Worm (Caenorhabditis elegans) whole organism, L4 larva: ENCODE measurements around the gene adal-1.

ENCODE experiments used
- F37D6.2 ChIP-seq: sonication (generic microtip); optimal IDR thresholded peaks from 2 replicates; lab custom pipeline; 2016; ENCODE audit warnings: mild to moderate bottlenecking, missing genetic modification characterization, missing compliant biosample characterization
- F44E2.7 ChIP-seq: fragments of 200-800 bp; sonication (Bioruptor generic); IDR thresholded peaks from 2 replicates; pipeline ENCODE4 v2.1.2; 2022; ENCODE audit warnings: missing genetic modification characterization, missing compliant biosample characterization
- F49E8.2 ChIP-seq: sonication (generic microtip); optimal IDR thresholded peaks from 2 replicates; lab custom pipeline; 2016; ENCODE audit warnings: missing compliant biosample characterization, mild to moderate bottlenecking, missing genetic modification characterization, borderline replicate concordance
- T26A8.4 ChIP-seq: fragments of 200-800 bp; sonication (Bioruptor generic); IDR thresholded peaks from 2 replicates; pipeline ENCODE4 v1.3.6; 2022; ENCODE audit warnings: missing genetic modification characterization, missing compliant biosample characterization
- Y105C5A.15 ChIP-seq: fragments of 200-800 bp; sonication (Bioruptor generic); IDR thresholded peaks from 2 replicates; pipeline ENCODE4 v1.3.6; 2022; ENCODE audit warnings: missing genetic modification characterization, missing compliant biosample characterization
- Y48G9A.11 ChIP-seq: fragments of 200-800 bp; sonication (Bioruptor generic); IDR thresholded peaks from 2 replicates; pipeline ENCODE4 v1.3.6; 2022; ENCODE audit warnings: missing genetic modification reagents, missing genetic modification characterization, missing compliant biosample characterization
- Y5F2A.4 ChIP-seq: fragments of 200-800 bp; sonication (Bioruptor generic); optimal IDR thresholded peaks from 2 replicates; lab custom pipeline; 2018; ENCODE audit warnings: mild to moderate bottlenecking, missing genetic modification characterization, missing compliant biosample characterization
- Y75B8A.6 ChIP-seq: fragments of 200-800 bp; sonication (Bioruptor generic); IDR thresholded peaks from 2 replicates; pipeline ENCODE4 v1.3.6; 2022; ENCODE audit warnings: missing genetic modification reagents, missing genetic modification characterization, missing compliant biosample characterization
- aha-1 ChIP-seq: fragments of 150-350 bp; peaks from one replicate; lab custom pipeline; 2014; ENCODE audit warnings: missing biosample characterization, missing genetic modification characterization
- aly-2 ChIP-seq: sonication (generic microtip); optimal IDR thresholded peaks from 2 replicates; lab custom pipeline; 2018; ENCODE audit warnings: missing biosample characterization, missing genetic modification characterization
- attf-4 ChIP-seq: sonication (generic microtip); optimal IDR thresholded peaks from 3 replicates; lab custom pipeline; 2017; ENCODE audit warnings: missing biosample characterization, missing genetic modification characterization
- ceh-20 ChIP-seq: fragments of 200-800 bp; sonication (Bioruptor generic); IDR thresholded peaks from 2 replicates; pipeline ENCODE4 v1.3.6; 2022; ENCODE audit warnings: missing genetic modification reagents, missing genetic modification characterization, missing compliant biosample characterization
- ceh-32 ChIP-seq: sonication (generic microtip); optimal IDR thresholded peaks from 2 replicates; lab custom pipeline; 2016; ENCODE audit warnings: mild to moderate bottlenecking, missing genetic modification characterization, missing compliant biosample characterization; ENCODE audit not compliant: poor library complexity
- ceh-82 ChIP-seq: sonication (generic microtip); optimal IDR thresholded peaks from 2 replicates; lab custom pipeline; 2017; ENCODE audit warnings: missing biosample characterization, missing genetic modification characterization
- ces-1 ChIP-seq: fragments of 150-350 bp; sonication (generic microtip); optimal IDR thresholded peaks from 4 replicates; lab custom pipeline; 2014; ENCODE audit warnings: missing biosample characterization, missing genetic modification reagents, missing genetic modification characterization
- ctbp-1 ChIP-seq: fragments of 200-800 bp; sonication (Bioruptor generic); IDR thresholded peaks from 2 replicates; pipeline ENCODE4 v1.3.6; 2022; ENCODE audit warnings: missing genetic modification reagents, missing genetic modification characterization, missing compliant biosample characterization
- daf-12 ChIP-seq: fragments of 150-350 bp; optimal IDR thresholded peaks from 2 replicates; lab custom pipeline; 2014; ENCODE audit warnings: missing biosample characterization, missing genetic modification reagents, missing genetic modification characterization
- daf-8 ChIP-seq: fragments of 200-800 bp; sonication (Bioruptor generic); IDR thresholded peaks from 2 replicates; pipeline ENCODE4 v1.3.6; 2022; ENCODE audit warnings: missing genetic modification characterization, missing compliant biosample characterization
- dmd-9 ChIP-seq: fragments of 200-800 bp; sonication (Bioruptor generic); IDR thresholded peaks from 2 replicates; pipeline ENCODE4 v1.3.6; 2022; ENCODE audit warnings: missing genetic modification reagents, missing genetic modification characterization, missing compliant biosample characterization
- dpl-1 ChIP-seq: fragments of 150-350 bp; optimal IDR thresholded peaks from 2 replicates; lab custom pipeline; 2014; ENCODE audit warnings: missing biosample characterization, missing genetic modification reagents, missing genetic modification characterization
- duxl-1 ChIP-seq: sonication (generic microtip); optimal IDR thresholded peaks from 2 replicates; lab custom pipeline; 2016; ENCODE audit warnings: mild to moderate bottlenecking, missing genetic modification characterization, moderate library complexity, missing compliant biosample characterization; ENCODE audit not compliant: poor library complexity
- fkh-10 ChIP-seq: fragments of 150-350 bp; optimal IDR thresholded peaks from 2 replicates; lab custom pipeline; 2014; ENCODE audit warnings: missing biosample characterization, missing genetic modification reagents, missing genetic modification characterization
- gei-8 ChIP-seq: fragments of 200-800 bp; sonication (Bioruptor generic); optimal IDR thresholded peaks from 2 replicates; lab custom pipeline; 2018; ENCODE audit warnings: mild to moderate bottlenecking, missing genetic modification characterization, missing compliant biosample characterization
- hlh-11 ChIP-seq: fragments of 200-800 bp; sonication (Bioruptor generic); optimal IDR thresholded peaks from 2 replicates; lab custom pipeline; 2018; ENCODE audit warnings: mild to moderate bottlenecking, missing genetic modification characterization, missing compliant biosample characterization
- hlh-30 ChIP-seq: sonication (generic microtip); optimal IDR thresholded peaks from 2 replicates; lab custom pipeline; 2017; ENCODE audit warnings: antibody characterized with exemption, mild to moderate bottlenecking, missing genetic modification characterization, missing compliant biosample characterization; ENCODE audit not compliant: insufficient read depth
- hmg-1.1 ChIP-seq: fragments of 200-800 bp; sonication (Bioruptor generic); IDR thresholded peaks from 2 replicates; pipeline ENCODE4 v1.3.6; 2022; ENCODE audit warnings: missing genetic modification reagents, missing genetic modification characterization, missing compliant biosample characterization
- lim-7 ChIP-seq: fragments of 200-800 bp; sonication (Bioruptor generic); IDR thresholded peaks from 2 replicates; pipeline ENCODE4 v1.3.6; 2022; ENCODE audit warnings: missing genetic modification characterization, missing compliant biosample characterization
- lin-15B ChIP-seq: fragments of 150-350 bp; sonication (generic microtip); optimal IDR thresholded peaks from 3 replicates; lab custom pipeline; 2014; ENCODE audit warnings: missing biosample characterization, missing genetic modification characterization
- madf-9 ChIP-seq: fragments of 200-800 bp; sonication (Bioruptor generic); conservative IDR thresholded peaks from 2 replicates; pipeline ENCODE4 v1.3.6; 2022; ENCODE audit warnings: missing genetic modification reagents, missing genetic modification characterization, missing compliant biosample characterization
- mdl-1 ChIP-seq, 2 experiments: fragments of 150-350 bp in 1 of 2; sonication (generic microtip) in 1 of 2; optimal IDR thresholded peaks; 2 replicates each; lab custom pipeline; 2014 to 2017; ENCODE audit warnings: missing biosample characterization in 2 of 2, missing genetic modification characterization in 2 of 2
- mdt-29 ChIP-seq: fragments of 200-800 bp; sonication (Bioruptor generic); IDR thresholded peaks from 2 replicates; pipeline ENCODE4 v1.3.6; 2022; ENCODE audit warnings: missing genetic modification reagents, missing genetic modification characterization, missing compliant biosample characterization
- mep-1 ChIP-seq: fragments of 150-350 bp; sonication (generic microtip); optimal IDR thresholded peaks from 3 replicates; lab custom pipeline; 2014; ENCODE audit warnings: missing biosample characterization, missing genetic modification characterization
- nhr-10 ChIP-seq: fragments of 150-350 bp; optimal IDR thresholded peaks from 2 replicates; lab custom pipeline; 2014; ENCODE audit warnings: missing biosample characterization, missing genetic modification characterization
- nhr-102 ChIP-seq: sonication (generic microtip); optimal IDR thresholded peaks from 2 replicates; lab custom pipeline; 2016; ENCODE audit warnings: mild to moderate bottlenecking, missing genetic modification characterization, moderate library complexity, missing compliant biosample characterization
- nhr-11 ChIP-seq: fragments of 150-350 bp; optimal IDR thresholded peaks from 2 replicates; lab custom pipeline; 2014; ENCODE audit warnings: missing biosample characterization, missing genetic modification characterization
- nhr-237 ChIP-seq: sonication (generic microtip); optimal IDR thresholded peaks from 2 replicates; lab custom pipeline; 2017; ENCODE audit warnings: missing biosample characterization, missing genetic modification characterization
- nhr-76 ChIP-seq: fragments of 150-350 bp; optimal IDR thresholded peaks from 2 replicates; lab custom pipeline; 2014; ENCODE audit warnings: missing biosample characterization, missing genetic modification characterization
- php-3 ChIP-seq: fragments of 200-800 bp; sonication (Bioruptor generic); IDR thresholded peaks from 2 replicates; pipeline ENCODE4 v1.3.6; 2022; ENCODE audit warnings: missing genetic modification reagents, missing genetic modification characterization, missing compliant biosample characterization
- pqm-1 ChIP-seq: sonication (generic microtip); optimal IDR thresholded peaks from 2 replicates; lab custom pipeline; 2017; ENCODE audit warnings: missing biosample characterization, missing genetic modification characterization
- rbr-2 ChIP-seq: sonication (generic microtip); optimal IDR thresholded peaks from 2 replicates; lab custom pipeline; 2016; ENCODE audit warnings: missing genotype, missing genetic modification characterization, missing compliant biosample characterization
- saeg-2 ChIP-seq: fragments of 200-800 bp; sonication (Bioruptor generic); IDR thresholded peaks from 2 replicates; pipeline ENCODE4 v1.3.6; 2022; ENCODE audit warnings: missing genetic modification reagents, missing genetic modification characterization, missing compliant biosample characterization
- skn-1 ChIP-seq: fragments of 150-350 bp; optimal IDR thresholded peaks from 2 replicates; lab custom pipeline; 2014; ENCODE audit warnings: missing biosample characterization, missing genetic modification characterization
- snpc-1.2 ChIP-seq: fragments of 200-800 bp; sonication (Bioruptor generic); IDR thresholded peaks from 2 replicates; pipeline ENCODE4 v1.3.6; 2022; ENCODE audit warnings: missing genetic modification reagents, missing genetic modification characterization, missing compliant biosample characterization
- snpc-4 ChIP-seq: fragments of 150-350 bp; optimal IDR thresholded peaks from 2 replicates; lab custom pipeline; 2014; ENCODE audit warnings: missing biosample characterization, missing genetic modification characterization
- spr-1 ChIP-seq: sonication (generic microtip); optimal IDR thresholded peaks from 2 replicates; lab custom pipeline; 2016; ENCODE audit warnings: mild to moderate bottlenecking, missing genetic modification characterization, missing compliant biosample characterization
- spr-3 ChIP-seq: fragments of 200-800 bp; sonication (Bioruptor generic); optimal IDR thresholded peaks from 2 replicates; lab custom pipeline; 2018; ENCODE audit warnings: mild to moderate bottlenecking, missing genetic modification characterization, missing compliant biosample characterization
- tra-1 ChIP-seq: fragments of 200-800 bp; sonication (Bioruptor generic); IDR thresholded peaks from 2 replicates; pipeline ENCODE4 v1.3.6; 2022; ENCODE audit warnings: missing genetic modification reagents, missing genetic modification characterization, missing compliant biosample characterization
- unc-130 ChIP-seq: sonication (generic microtip); optimal IDR thresholded peaks from 2 replicates; lab custom pipeline; 2016; ENCODE audit warnings: missing genetic modification reagents, missing genetic modification characterization, missing compliant biosample characterization
- unc-39 ChIP-seq: sonication (generic microtip); optimal IDR thresholded peaks from 2 replicates; lab custom pipeline; 2017; ENCODE audit warnings: missing biosample characterization, missing genetic modification characterization
- zip-2 ChIP-seq: fragments of 150-350 bp; optimal IDR thresholded peaks from 2 replicates; lab custom pipeline; 2014; ENCODE audit warnings: missing biosample characterization, missing genetic modification characterization

Gene adal-1

DNA sequence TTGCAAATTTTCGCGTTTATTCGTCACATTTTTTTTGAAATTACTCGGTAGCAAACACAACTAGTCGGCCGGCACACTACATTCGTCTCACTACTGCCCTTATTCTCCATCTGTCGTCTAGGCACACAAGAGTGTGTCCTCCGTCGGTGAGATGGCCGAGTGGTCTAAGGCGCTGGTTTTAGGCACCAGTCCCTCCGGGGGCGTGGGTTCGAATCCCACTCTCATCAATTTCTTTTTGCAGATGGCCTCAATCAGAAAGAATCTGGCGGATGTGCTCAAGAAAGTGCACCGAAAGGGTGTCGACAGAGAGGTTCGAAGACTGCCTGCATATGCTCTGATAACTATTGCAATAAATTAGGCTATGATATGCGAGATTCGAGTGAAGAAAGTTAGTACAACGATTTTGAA lies 40.4 kb downstream of the adal-1 start (continued):
- TF ChIP-seq nhr-76 (tag; lab: Kevin White, UChicago) (no peak), unc-130 (peak; percentile 43), hmg-1.1 (GFP tag; lab: Robert Waterston, UW) (peak; percentile 89), Y48G9A.11 (GFP tag; lab: Robert Waterston, UW) (peak; percentile 67), aha-1 (tag; lab: Kevin White, UChicago) (peak; percentile 91), nhr-102 (tag; lab: Kevin White, UChicago) (peak; percentile 51), gei-8 (GFP tag; lab: Kevin White, UChicago) (peak; percentile 74), lim-7 (GFP tag; lab: Robert Waterston, UW) (peak; percentile 85), lin-15B (tag; lab: Kevin White, UChicago) (no peak), php-3 (GFP tag; lab: Robert Waterston, UW) (peak; percentile 60), fkh-10 (GFP tag; lab: Kevin White, UChicago) (peak; percentile 17), spr-3 (peak; percentile 52), spr-1 (tag; lab: Kevin White, UChicago) (peak; percentile 62), pqm-1 (tag; lab: Kevin White, UChicago) (no peak), ceh-32 (tag; lab: Kevin White, UChicago) (no peak), unc-39 (no peak), hlh-30 (peak; percentile 34), Y5F2A.4 (GFP tag; lab: Kevin White, UChicago) (peak; percentile 14), nhr-237 (no peak), aly-2 (tag; lab: Kevin White, UChicago) (no peak), mep-1 (tag; lab: Kevin White, UChicago) (peak; percentile 80)

DNA sequence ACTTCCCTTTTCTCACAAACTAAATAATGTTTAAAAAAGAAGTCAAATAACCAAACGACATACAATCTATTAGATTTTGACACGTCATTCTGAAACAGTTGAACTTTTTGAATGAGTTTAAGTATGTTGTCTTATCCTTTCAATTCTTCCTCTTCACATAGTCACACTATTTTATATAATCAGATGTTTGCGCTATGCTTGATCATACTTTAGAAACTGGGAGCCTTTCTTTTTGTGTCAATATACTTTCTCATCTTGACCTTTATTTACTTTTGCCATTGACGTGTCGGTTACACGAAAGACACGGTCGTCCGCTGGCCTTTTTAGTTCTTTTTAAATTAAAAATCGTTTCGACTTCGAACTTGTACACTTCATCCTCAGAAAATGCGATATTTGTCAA lies 41.5 kb downstream of the adal-1 start, which contains the start of gene C04A2.15:
C04A2.15 (plus strand) TSS at position 299 of the 400 bp plus-strand sequence.
- TF ChIP-seq saeg-2 (GFP tag; lab: Robert Waterston, UW) (no peak), Y105C5A.15 (GFP tag; lab: Robert Waterston, UW) (no peak), aha-1 (tag; lab: Kevin White, UChicago) (peak; percentile 21)

DNA sequence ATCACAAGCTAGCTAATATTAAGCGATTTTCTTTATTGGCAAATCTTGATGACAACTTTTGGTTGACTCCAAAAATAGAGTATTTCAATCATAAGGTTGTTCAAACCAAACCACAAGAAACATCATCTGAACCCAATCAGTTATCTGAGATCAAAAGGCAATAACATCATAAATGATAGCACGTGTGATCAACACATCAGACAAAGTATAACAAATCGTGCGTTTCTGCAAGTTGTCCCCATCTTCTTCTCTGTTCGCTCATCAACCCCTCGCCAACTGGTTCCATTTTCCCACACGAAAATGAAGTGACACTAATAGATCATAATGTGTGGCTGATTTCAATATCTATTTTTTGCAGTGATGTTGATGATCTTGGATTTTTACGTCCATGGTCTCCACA lies 44.1 kb downstream of the adal-1 start:
- TF ChIP-seq nhr-10 (tag; lab: Kevin White, UChicago) (peak; percentile 47), madf-9 (no peak), daf-12 (tag; lab: Kevin White, UChicago) (no peak), rbr-2 (tag; lab: Kevin White, UChicago) (no peak), attf-4 (tag; lab: Kevin White, UChicago) (no peak), duxl-1 (tag; lab: Kevin White, UChicago) (no peak), dpl-1 (peak; percentile 15), ctbp-1 (no peak), mdt-29 (GFP tag; lab: Robert Waterston, UW) (no peak), ceh-20 (GFP tag; lab: Robert Waterston, UW) (peak; percentile 41; the same call in 1 of the 2 replicates), hlh-11 (tag; lab: Kevin White, UChicago) (peak; percentile 89), daf-8 (no peak), F44E2.7 (no peak), nhr-11 (peak; percentile 76), snpc-1.2 (GFP tag; lab: Robert Waterston, UW) (no peak), tra-1 (GFP tag; lab: Robert Waterston, UW) (0 out of 2 replicates have a peak, but pooled peaks have one; percentile 36), zip-2 (tag; lab: Kevin White, UChicago) (no peak), F49E8.2 (tag; lab: Kevin White, UChicago) (no peak), ces-1 (no peak), ceh-82 (tag; lab: Kevin White, UChicago) (no peak), snpc-4 (tag; lab: Kevin White, UChicago) (no peak), F37D6.2 (tag; lab: Kevin White, UChicago) (no peak), dmd-9 (GFP tag; lab: Robert Waterston, UW) (no peak), skn-1 (no peak), Y48G9A.11 (GFP tag; lab: Robert Waterston, UW) (no peak), Y75B8A.6 (GFP tag; lab: Robert Waterston, UW) (no peak), T26A8.4 (GFP tag; lab: Robert Waterston, UW) (0 out of 2 replicates have a peak, but pooled peaks have one; percentile 20), mdl-1 (tag; optimal IDR thresholded peaks at IDR 0.05; lab: Kevin White, UChicago) (peak; percentile 73 to 97)
